Fruit fly (Drosophila melanogaster) whole organism: ENCODE measurements around the gene Fcp3C.
A peak's percentile ranks its signal among the peaks of the same experiment; 100 is the strongest.

Experiments
- CG8478 ChIP-seq: fragments of >200 bp; optimal IDR thresholded peaks from 2 replicates; lab custom pipeline; 2018; ENCODE audit warnings: inconsistent platforms
- Dll ChIP-seq: fragments of >200 bp; optimal IDR thresholded peaks from 2 replicates; lab custom pipeline; 2017
- EcR ChIP-seq, 2 experiments: fragments of >200 bp; optimal IDR thresholded peaks; 2 replicates each; lab custom pipeline; 2017; ENCODE audit warnings: missing biosample characterization in 2 of 2, missing genetic modification characterization in 2 of 2, missing genetic modification reagents in 2 of 2
- pan ChIP-seq: fragments of >200 bp; optimal IDR thresholded peaks from 2 replicates; lab custom pipeline; 2017
- psq ChIP-seq: fragments of >200 bp; optimal IDR thresholded peaks from 2 replicates; lab custom pipeline; 2017
- usp ChIP-seq: fragments of >200 bp; optimal IDR thresholded peaks from 2 replicates; lab custom pipeline; 2017; ENCODE audit warnings: missing biosample characterization, missing genetic modification characterization, mixed read lengths

Gene Fcp3C

DNA sequence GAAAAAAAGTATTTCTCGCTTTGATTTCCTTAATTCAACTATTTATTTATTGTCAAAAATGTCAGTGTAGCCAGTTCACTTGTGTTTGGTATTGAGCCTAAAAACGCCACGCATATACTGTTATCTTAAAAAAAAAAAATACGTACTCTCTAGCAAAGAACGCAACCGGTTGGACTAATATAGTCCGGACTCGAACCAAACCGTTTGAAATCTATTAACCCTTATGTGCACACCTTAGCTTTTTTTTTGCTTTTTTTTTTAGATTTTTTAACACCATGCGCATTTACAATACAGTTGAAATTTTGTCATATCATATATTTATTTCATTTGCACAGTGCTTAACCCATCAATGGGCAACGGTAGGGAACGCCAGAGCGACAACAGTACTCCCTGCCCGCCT is 1.2 kb downstream of the Fcp3C start, which contains the start of gene CG18508:
Gene CG18508 (minus strand): TSS at position 69 of the 400 bp plus-strand sequence.
- TF ChIP-seq psq (no peak), Dll (lab: Kevin White, UChicago) (no peak), CG8478 (lab: Kevin White, UChicago) (no peak), pan (lab: Kevin White, UChicago) (no peak), usp (no peak), EcR (GFP tag; optimal IDR thresholded peaks at IDR 0.05; lab: Kevin White, UChicago) (no peak)

dm6 chrX:3172217-3172616 is 2.1 kb downstream of the Fcp3C start:
- no peak for TF ChIP-seq EcR (GFP tag; optimal IDR thresholded peaks at IDR 0.05; lab: Kevin White, UChicago)
- TF ChIP-seq CG8478 (lab: Kevin White, UChicago), result no peak
- no peak for TF ChIP-seq pan (lab: Kevin White, UChicago)
- no peak for TF ChIP-seq usp
- no peak for TF ChIP-seq psq
- TF ChIP-seq Dll (lab: Kevin White, UChicago), result no peak

dm6 chrX:3162405-3163256 is 11.6 kb downstream of the Fcp3C start:
- peak; percentile 76 for TF ChIP-seq Dll (lab: Kevin White, UChicago)
- no peak for TF ChIP-seq usp

- TF ChIP-seq CG8478 (lab: Kevin White, UChicago) (peak; percentile 20), EcR (GFP tag; optimal IDR thresholded peaks at IDR 0.05; lab: Kevin White, UChicago) (no peak)
Observed at dm6 chrX:3161542-3162377, 12.5 kb downstream of the Fcp3C start.

DNA sequence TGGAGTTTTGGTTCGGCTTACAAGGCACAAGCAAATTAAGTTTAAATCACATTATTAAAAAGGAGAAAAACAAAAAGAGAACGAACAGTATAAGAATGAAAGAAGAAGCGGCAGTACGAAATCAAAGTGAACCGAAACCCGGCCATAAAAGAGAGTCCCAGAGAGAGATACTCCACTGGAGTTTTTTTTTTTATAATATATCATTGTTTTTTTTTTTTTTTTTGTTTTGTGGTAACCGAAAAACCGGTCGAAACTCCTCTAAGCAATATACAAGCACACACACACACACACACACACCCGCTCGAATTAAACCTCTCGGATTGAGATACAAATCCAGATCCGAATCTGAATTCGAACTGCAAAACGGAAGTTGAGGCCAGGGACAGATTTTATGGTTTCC is 15.7 kb downstream of the Fcp3C start:
- TF ChIP-seq psq (no peak), pan (lab: Kevin White, UChicago) (no peak), EcR (GFP tag; optimal IDR thresholded peaks at IDR 0.05; lab: Kevin White, UChicago) (no peak), CG8478 (lab: Kevin White, UChicago) (no peak), Dll (lab: Kevin White, UChicago) (no peak), usp (no peak)

DNA sequence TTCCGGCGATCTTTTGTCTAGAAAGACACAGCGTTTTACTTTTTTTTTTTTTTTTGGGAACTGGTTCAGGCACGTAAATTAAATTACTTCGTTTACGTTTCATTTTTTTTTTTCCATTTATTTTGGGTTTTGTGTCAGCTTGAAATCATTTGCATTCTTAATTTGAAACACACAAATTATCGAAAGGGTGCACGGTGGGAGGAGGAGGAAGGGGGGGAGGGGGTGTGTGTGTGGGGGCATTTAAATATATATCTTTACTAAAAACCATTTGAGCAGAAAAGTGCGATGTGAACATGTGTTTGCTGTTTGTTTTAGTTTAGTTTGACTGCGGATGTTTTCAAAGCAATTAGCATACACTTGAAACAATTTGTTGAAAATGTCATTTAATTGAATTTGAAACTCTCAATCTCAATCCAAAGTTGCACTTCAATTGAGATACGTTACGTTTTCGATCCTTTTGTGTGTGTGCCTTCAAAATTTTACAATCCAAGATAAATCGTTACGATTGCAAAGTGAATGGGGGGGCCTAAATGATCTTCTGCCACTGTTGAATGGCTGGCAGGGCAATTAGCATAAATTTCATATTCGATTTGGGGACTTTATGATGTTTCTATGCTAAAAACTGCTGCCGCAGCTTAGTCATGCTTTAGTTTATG is 17.1 kb downstream of the Fcp3C start:
- no peak for TF ChIP-seq CG8478 (lab: Kevin White, UChicago)
- no peak for TF ChIP-seq Dll (lab: Kevin White, UChicago)
- TF ChIP-seq usp, result no peak
- no peak for TF ChIP-seq psq
- TF ChIP-seq pan (lab: Kevin White, UChicago), result no peak

DNA sequence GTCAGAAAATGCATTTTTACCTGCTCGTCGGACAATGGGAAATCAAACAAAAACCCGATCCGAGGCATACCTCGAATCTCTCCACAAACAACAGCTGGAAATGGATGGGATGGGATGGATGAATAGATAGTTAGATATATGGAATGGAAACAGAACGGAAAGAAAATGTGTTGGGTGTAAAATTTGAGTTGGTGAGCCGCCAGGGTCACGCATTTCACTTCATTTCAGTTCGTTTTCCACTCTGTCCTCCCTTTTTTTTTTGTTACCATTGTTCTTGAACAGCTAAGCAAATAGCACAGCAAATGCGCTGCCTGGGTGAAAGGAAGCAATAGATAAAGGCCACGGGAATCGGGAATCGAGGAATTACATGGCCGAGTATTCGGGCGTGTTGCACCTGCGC is 22.0 kb downstream of the Fcp3C start:
- TF ChIP-seq CG8478 (lab: Kevin White, UChicago), result no peak
- TF ChIP-seq psq, result no peak
- TF ChIP-seq EcR (GFP tag; optimal IDR thresholded peaks at IDR 0.05; lab: Kevin White, UChicago), result no peak
- no peak for TF ChIP-seq pan (lab: Kevin White, UChicago)
- TF ChIP-seq Dll (lab: Kevin White, UChicago), result no peak
- no peak for TF ChIP-seq usp

DNA sequence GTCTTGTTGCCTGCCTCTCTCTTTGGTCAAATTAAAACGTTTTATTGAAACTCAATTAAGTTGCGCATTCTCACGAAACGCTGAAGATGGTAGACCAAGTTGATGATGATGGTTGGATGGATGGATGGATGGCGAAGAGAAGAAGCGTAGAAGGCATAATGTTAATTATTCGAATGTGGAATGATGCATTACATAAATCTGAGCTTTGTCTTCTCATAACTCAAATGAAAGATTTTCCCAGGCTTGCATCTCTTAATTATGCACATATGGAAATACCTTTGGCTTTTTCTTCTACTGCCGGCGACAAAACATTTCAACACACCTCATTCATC is 22.8 kb downstream of the Fcp3C start:
- no peak for TF ChIP-seq psq
- TF ChIP-seq pan (lab: Kevin White, UChicago), result no peak
- TF ChIP-seq EcR (GFP tag; optimal IDR thresholded peaks at IDR 0.05; lab: Kevin White, UChicago), result no peak
- TF ChIP-seq Dll (lab: Kevin White, UChicago), result no peak
- no peak for TF ChIP-seq CG8478 (lab: Kevin White, UChicago)
- TF ChIP-seq usp, result no peak

dm6 chrX:3150655-3151486 is 23.4 kb downstream of the Fcp3C start:
- TF ChIP-seq psq (no peak), usp (no peak), Dll (lab: Kevin White, UChicago) (no peak), CG8478 (lab: Kevin White, UChicago) (no peak), pan (lab: Kevin White, UChicago) (no peak)

- TF ChIP-seq Dll (lab: Kevin White, UChicago) (no peak), pan (lab: Kevin White, UChicago) (no peak), psq (no peak), usp (no peak)
Observed at dm6 chrX:3146995-3147394, 27.3 kb downstream of the Fcp3C start.

- no peak for TF ChIP-seq usp
- TF ChIP-seq psq, result no peak
- TF ChIP-seq CG8478 (lab: Kevin White, UChicago), result no peak
- no peak for TF ChIP-seq Dll (lab: Kevin White, UChicago)
- no peak for TF ChIP-seq EcR (GFP tag; optimal IDR thresholded peaks at IDR 0.05; lab: Kevin White, UChicago)
- TF ChIP-seq pan (lab: Kevin White, UChicago), result no peak
Observed at dm6 chrX:3143235-3144030, 30.8 kb downstream of the Fcp3C start.
